Fruit fly (Drosophila melanogaster) whole organism, embryonic: ENCODE measurements around the gene CG31019.
A peak's percentile ranks its signal among the peaks of the same experiment; 100 is the strongest.

Source experiments
- Atf3 ChIP-seq: fragments of 200-800 bp; sonication (Bioruptor generic); optimal IDR thresholded peaks from 3 replicates; lab custom pipeline; 2016; ENCODE audit warnings: missing biosample characterization, missing genetic modification characterization
- CG10959 ChIP-seq: fragments of 200-800 bp; sonication (Bioruptor generic); IDR thresholded peaks from 2 replicates; pipeline ENCODE4 v1.3.6; 2022; ENCODE audit warnings: missing biosample characterization, missing genetic modification characterization
- CG11398 ChIP-seq: fragments of 200-800 bp; sonication (Bioruptor generic); optimal IDR thresholded peaks from 2 replicates; lab custom pipeline; 2016; ENCODE audit warnings: missing biosample characterization, missing genetic modification characterization
- CG13894 ChIP-seq: fragments of 200-800 bp; sonication (Bioruptor generic); optimal IDR thresholded peaks from 3 replicates; lab custom pipeline; 2018; ENCODE audit warnings: missing biosample characterization, mild to moderate bottlenecking, missing genetic modification characterization, moderate library complexity
- CG14050 ChIP-seq: fragments of 200-800 bp; sonication (Bioruptor generic); IDR thresholded peaks from 3 replicates; pipeline ENCODE4 v1.3.6; 2022; ENCODE audit warnings: missing biosample characterization, missing genetic modification characterization
- CG15601 ChIP-seq: fragments of 200-800 bp; sonication (Bioruptor generic); optimal IDR thresholded peaks from 3 replicates; lab custom pipeline; 2019; ENCODE audit warnings: missing biosample characterization, mild to moderate bottlenecking, missing genetic modification characterization, moderate library complexity
- CG1603 ChIP-seq: fragments of 200-800 bp; sonication (Bioruptor generic); optimal IDR thresholded peaks from 2 replicates; lab custom pipeline; 2019; ENCODE audit warnings: missing biosample characterization, mild to moderate bottlenecking, missing genetic modification characterization, moderate library complexity
- CG17359 ChIP-seq: fragments of 200-800 bp; sonication (Bioruptor generic); optimal IDR thresholded peaks from 3 replicates; lab custom pipeline; 2018; ENCODE audit warnings: missing biosample characterization, mild to moderate bottlenecking, missing genetic modification characterization, moderate library complexity
- CG1832 ChIP-seq: fragments of 200-800 bp; sonication (Bioruptor generic); optimal IDR thresholded peaks from 2 replicates; lab custom pipeline; 2017; ENCODE audit warnings: missing biosample characterization, mild to moderate bottlenecking, missing genetic modification characterization, inconsistent platforms
- CG2199 ChIP-seq: fragments of 200-800 bp; sonication (Bioruptor generic); IDR thresholded peaks from 3 replicates; pipeline ENCODE4 v1.3.6; 2022; ENCODE audit warnings: missing biosample characterization, missing genetic modification characterization
- CG32772 ChIP-seq: fragments of 200-800 bp; sonication (Bioruptor generic); IDR thresholded peaks from 2 replicates; pipeline ENCODE4 v1.3.6; 2022; ENCODE audit warnings: missing biosample characterization, missing genetic modification characterization
- CG34224 ChIP-seq: fragments of 200-800 bp; sonication (Bioruptor generic); IDR thresholded peaks from 3 replicates; pipeline ENCODE4 v1.3.6; 2022; ENCODE audit warnings: missing biosample characterization, missing genetic modification characterization; ENCODE audit not compliant: partially characterized antibody
- CG34422 ChIP-seq: fragments of 200-800 bp; sonication (Bioruptor generic); IDR thresholded peaks from 3 replicates; pipeline ENCODE4 v1.3.6; 2022; ENCODE audit warnings: missing biosample characterization, missing genetic modification characterization
- CG4282 ChIP-seq: fragments of 200-800 bp; sonication (Bioruptor generic); optimal IDR thresholded peaks from 2 replicates; lab custom pipeline; 2016; ENCODE audit warnings: missing biosample characterization, missing genetic modification characterization
- CG5180 ChIP-seq: fragments of 200-800 bp; sonication (Bioruptor generic); optimal IDR thresholded peaks from 3 replicates; lab custom pipeline; 2017; ENCODE audit warnings: missing biosample characterization, missing genetic modification characterization, mild to moderate bottlenecking, moderate library complexity, missing genetic modification reagents
- CG6175 ChIP-seq: fragments of 200-800 bp; sonication (Bioruptor generic); IDR thresholded peaks from 3 replicates; pipeline ENCODE4 v1.3.6; 2022; ENCODE audit warnings: missing biosample characterization, missing genetic modification characterization
- CG6791 ChIP-seq: fragments of 200-800 bp; sonication (Bioruptor generic); IDR thresholded peaks from 3 replicates; pipeline ENCODE4 v1.3.6; 2022; ENCODE audit warnings: missing biosample characterization, missing genetic modification characterization; ENCODE audit not compliant: partially characterized antibody
- CG9727 ChIP-seq: fragments of 200-800 bp; sonication (Bioruptor generic); optimal IDR thresholded peaks from 3 replicates; lab custom pipeline; 2017; ENCODE audit warnings: missing biosample characterization, mild to moderate bottlenecking, missing genetic modification characterization
- D19B ChIP-seq: fragments of 200-800 bp; sonication (Bioruptor generic); optimal IDR thresholded peaks from 2 replicates; lab custom pipeline; 2017; ENCODE audit warnings: missing biosample characterization, mild to moderate bottlenecking, missing genetic modification characterization
- Deaf1 ChIP-seq: fragments of 200-800 bp; optimal IDR thresholded peaks from 3 replicates; lab custom pipeline; 2019; ENCODE audit warnings: missing biosample characterization, mild to moderate bottlenecking, missing genetic modification characterization, moderate library complexity
- E2f1 ChIP-seq: fragments of 200-800 bp; sonication (Bioruptor generic); IDR thresholded peaks from 2 replicates; pipeline ENCODE4 v1.3.6; 2022; ENCODE audit warnings: missing biosample characterization, missing genetic modification characterization
- HLHmδ ChIP-seq: fragments of 200-800 bp; sonication (Bioruptor generic); optimal IDR thresholded peaks from 2 replicates; lab custom pipeline; 2018; ENCODE audit warnings: missing biosample characterization, mild to moderate bottlenecking, missing genetic modification characterization, moderate library complexity
- Lhr ChIP-seq: fragments of 200-800 bp; sonication (Bioruptor generic); optimal IDR thresholded peaks from 3 replicates; lab custom pipeline; 2017; ENCODE audit warnings: mild to moderate bottlenecking, missing biosample characterization, missing genetic modification reagents, missing genetic modification characterization
- Mad ChIP-seq: fragments of 200-800 bp; sonication (Bioruptor generic); optimal IDR thresholded peaks from 2 replicates; lab custom pipeline; 2016; ENCODE audit warnings: missing biosample characterization, missing genetic modification characterization
- Max ChIP-seq: fragments of 200-800 bp; sonication (Bioruptor generic); optimal IDR thresholded peaks from 2 replicates; lab custom pipeline; 2016; ENCODE audit warnings: missing biosample characterization, mild to moderate bottlenecking, missing genetic modification characterization
- Mes4 ChIP-seq: fragments of 200-800 bp; sonication (Bioruptor generic); optimal IDR thresholded peaks from 2 replicates; lab custom pipeline; 2016; ENCODE audit warnings: missing biosample characterization, missing genetic modification characterization
- NFAT ChIP-seq: fragments of 200-800 bp; sonication (Bioruptor generic); IDR thresholded peaks from 2 replicates; pipeline ENCODE4 v1.3.6; 2022; ENCODE audit warnings: missing biosample characterization, missing genetic modification characterization
- Pdp1 ChIP-seq, 2 experiments: fragments of 200-800 bp; sonication (Bioruptor generic); optimal IDR thresholded peaks; 3 replicates each; lab custom pipeline; 2016; ENCODE audit warnings: missing biosample characterization in 2 of 2, missing genetic modification characterization in 2 of 2, mild to moderate bottlenecking in 1 of 2, moderate library complexity in 1 of 2
- Rfx ChIP-seq: fragments of 200-800 bp; sonication (Bioruptor generic); IDR thresholded peaks from 2 replicates; pipeline ENCODE4 v1.3.6; 2022; ENCODE audit warnings: missing biosample characterization, missing genetic modification characterization
- ara ChIP-seq: fragments of 200-800 bp; sonication (Bioruptor generic); IDR thresholded peaks from 2 replicates; pipeline ENCODE4 v1.3.6; 2022; ENCODE audit warnings: missing biosample characterization, missing genetic modification characterization
- ato ChIP-seq: fragments of 200-800 bp; sonication (Bioruptor generic); IDR thresholded peaks from 2 replicates; pipeline ENCODE4 v1.3.6; 2022; ENCODE audit warnings: missing biosample characterization, missing genetic modification characterization; ENCODE audit not compliant: partially characterized antibody
- bab2 ChIP-seq: fragments of 200-800 bp; sonication (Bioruptor generic); optimal IDR thresholded peaks from 2 replicates; lab custom pipeline; 2016; ENCODE audit warnings: missing biosample characterization, missing genetic modification characterization
- crp ChIP-seq, 2 experiments: fragments of 200-800 bp; sonication (Bioruptor generic); optimal IDR thresholded peaks; 2 replicates in 1 of 2; 3 replicates in 1 of 2; lab custom pipeline; 2017; ENCODE audit warnings: missing biosample characterization in 2 of 2, missing genetic modification characterization in 2 of 2, mild to moderate bottlenecking in 1 of 2, moderate library complexity in 1 of 2
- cwo ChIP-seq: fragments of 200-800 bp; sonication (Bioruptor generic); optimal IDR thresholded peaks from 3 replicates; lab custom pipeline; 2017; ENCODE audit warnings: missing biosample characterization, missing genetic modification characterization, mild to moderate bottlenecking, moderate library complexity, missing genetic modification reagents
- dm ChIP-seq: fragments of 200-800 bp; sonication (Bioruptor generic); optimal IDR thresholded peaks from 3 replicates; lab custom pipeline; 2016; ENCODE audit warnings: missing biosample characterization, missing genetic modification characterization
- dmrt11E ChIP-seq: fragments of 200-800 bp; sonication (Bioruptor generic); optimal IDR thresholded peaks from 3 replicates; lab custom pipeline; 2018; ENCODE audit warnings: missing biosample characterization, mild to moderate bottlenecking, missing genetic modification characterization, moderate library complexity
- grn ChIP-seq: fragments of 200-800 bp; sonication (Bioruptor generic); optimal IDR thresholded peaks from 3 replicates; lab custom pipeline; 2017; ENCODE audit warnings: missing biosample characterization, missing genetic modification characterization
- hth ChIP-seq: fragments of >200 bp; optimal IDR thresholded peaks from 2 replicates; lab custom pipeline; 2017; ENCODE audit warnings: inconsistent platforms
- lab ChIP-seq: fragments of 200-800 bp; sonication (Bioruptor generic); optimal IDR thresholded peaks from 3 replicates; lab custom pipeline; 2017; ENCODE audit warnings: missing biosample characterization, missing genetic modification characterization, mild to moderate bottlenecking, moderate library complexity, missing genetic modification reagents
- mld ChIP-seq: fragments of 200-800 bp; sonication (Bioruptor generic); IDR thresholded peaks from 3 replicates; pipeline ENCODE4 v1.3.6; 2022; ENCODE audit warnings: missing biosample characterization, missing genetic modification characterization; ENCODE audit not compliant: partially characterized antibody
- nom ChIP-seq: fragments of 200-800 bp; sonication (Bioruptor generic); optimal IDR thresholded peaks from 2 replicates; lab custom pipeline; 2017; ENCODE audit warnings: missing biosample characterization, missing genetic modification characterization, mild to moderate bottlenecking, moderate library complexity, missing genetic modification reagents
- pita ChIP-seq: fragments of 200-800 bp; sonication (Bioruptor generic); optimal IDR thresholded peaks from 2 replicates; lab custom pipeline; 2017; ENCODE audit warnings: missing biosample characterization, mild to moderate bottlenecking, missing genetic modification characterization
- pnt ChIP-seq: fragments of 200-800 bp; sonication (Bioruptor generic); optimal IDR thresholded peaks from 3 replicates; lab custom pipeline; 2016; ENCODE audit warnings: missing biosample characterization, missing genetic modification characterization
- scrt ChIP-seq: fragments of 200-800 bp; sonication (Bioruptor generic); optimal IDR thresholded peaks from 2 replicates; lab custom pipeline; 2018; ENCODE audit warnings: missing biosample characterization, mild to moderate bottlenecking, missing genetic modification characterization, moderate library complexity
- sens-2 ChIP-seq: fragments of 200-800 bp; sonication (Bioruptor generic); IDR thresholded peaks from 2 replicates; pipeline ENCODE4 v1.3.6; 2022; ENCODE audit warnings: missing biosample characterization, missing genetic modification characterization
- sqz ChIP-seq: fragments of 200-800 bp; sonication (Bioruptor generic); optimal IDR thresholded peaks from 3 replicates; lab custom pipeline; 2018; ENCODE audit warnings: missing biosample characterization, mild to moderate bottlenecking, missing genetic modification characterization
- tna ChIP-seq: fragments of 200-800 bp; sonication (Bioruptor generic); IDR thresholded peaks from 2 replicates; pipeline ENCODE4 v1.3.6; 2022; ENCODE audit warnings: missing biosample characterization, missing genetic modification characterization; ENCODE audit not compliant: partially characterized antibody
- yki ChIP-seq: fragments of >200 bp; optimal IDR thresholded peaks from 3 replicates; lab custom pipeline; 2018

The CG31019 gene

DNA sequence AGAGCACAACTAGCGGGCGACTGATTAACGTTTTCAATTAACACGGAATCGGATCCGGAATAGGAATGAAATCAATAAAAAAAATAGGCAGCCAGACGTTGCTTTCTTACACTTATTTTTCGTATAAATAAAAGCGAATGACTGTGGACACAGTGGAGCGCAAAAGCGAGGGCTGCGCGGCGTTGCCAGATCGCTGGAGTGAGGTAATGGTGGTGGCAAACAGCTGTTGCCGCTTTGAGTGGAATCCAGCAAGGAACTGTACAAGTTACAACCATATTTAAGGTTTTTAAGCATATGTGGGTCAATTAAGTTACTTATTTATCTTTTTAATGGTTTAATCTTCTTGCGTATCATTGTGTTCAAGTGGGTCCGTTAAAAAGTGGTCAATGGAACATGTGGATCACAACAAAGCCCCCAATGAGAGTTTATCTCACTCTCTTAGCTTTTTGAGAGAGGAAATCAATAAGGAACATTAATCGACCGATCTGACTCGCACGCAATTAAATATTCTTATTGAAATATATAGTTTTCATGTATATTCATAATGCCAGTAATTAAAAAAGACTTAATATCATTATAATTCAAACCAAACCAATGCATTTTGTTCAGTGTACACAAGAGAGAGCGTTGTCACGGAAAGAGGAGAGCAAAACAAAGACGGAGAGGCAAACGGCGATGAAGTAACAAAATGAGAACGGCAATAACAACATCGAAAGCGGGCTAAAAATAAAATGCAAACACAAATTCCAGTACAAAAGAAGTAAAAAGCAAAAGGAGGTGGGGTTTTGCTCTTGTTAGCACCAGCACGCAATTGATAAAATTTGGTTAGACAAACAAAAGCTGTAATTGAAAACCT lies 3.6 kb downstream of the CG31019 start (continued):
- peak; percentile 6 to 85 for TF ChIP-seq crp (GFP tag; optimal IDR thresholded peaks at IDR 0.05; lab: Kevin White, UChicago)
- TF ChIP-seq CG5180 (GFP tag; lab: Kevin White, UChicago), result peak; percentile 70
- peak; percentile 90 for TF ChIP-seq cwo (GFP tag; lab: Kevin White, UChicago)
- TF ChIP-seq CG4282 (GFP tag; lab: Kevin White, UChicago), result peak; percentile 54
- peak; percentile 94 for TF ChIP-seq E2f1 (GFP tag; lab: Robert Waterston, UW)
- peak; percentile 54 for TF ChIP-seq Lhr
- TF ChIP-seq CG32772 (GFP tag; lab: Robert Waterston, UW), result peak; percentile 92
- no peak for TF ChIP-seq HLHmδ
- peak; percentile 89 to 92 for TF ChIP-seq Pdp1 (GFP tag; optimal IDR thresholded peaks at IDR 0.05; lab: Kevin White, UChicago)
- peak; percentile 91 for TF ChIP-seq Max (GFP tag; lab: Kevin White, UChicago)
- peak; percentile 67 for TF ChIP-seq CG11398 (GFP tag; lab: Kevin White, UChicago)
- no peak; the same call in 2 of the 3 replicates for TF ChIP-seq CG34224 (GFP tag; lab: Robert Waterston, UW)
- peak; percentile 95 for TF ChIP-seq NFAT (GFP tag; lab: Robert Waterston, UW)
- peak; percentile 86 for TF ChIP-seq Mes4 (GFP tag; lab: Kevin White, UChicago)
- TF ChIP-seq CG1832, result no peak
- peak; percentile 76 for TF ChIP-seq dm (GFP tag; lab: Kevin White, UChicago)
- peak; percentile 96 for TF ChIP-seq CG34422 (GFP tag; lab: Robert Waterston, UW)
- peak; percentile 67 for TF ChIP-seq Deaf1 (tag; lab: Kevin White, UChicago)
- no peak for TF ChIP-seq pita (GFP tag; lab: Kevin White, UChicago)
- peak; percentile 93 for TF ChIP-seq CG17359 (tag; lab: Kevin White, UChicago)
- TF ChIP-seq Mad, result peak; percentile 88
- peak; percentile 90 for TF ChIP-seq CG1603 (tag; lab: Kevin White, UChicago)
- TF ChIP-seq Rfx (GFP tag; lab: Robert Waterston, UW), result peak; percentile 95
- peak; percentile 86 for TF ChIP-seq scrt (GFP tag; lab: Kevin White, UChicago)
- TF ChIP-seq hth, result no peak
- TF ChIP-seq sqz (GFP tag; lab: Kevin White, UChicago), result peak; percentile 44
- TF ChIP-seq CG13894, result peak; percentile 78
- peak; percentile 51 for TF ChIP-seq nom (GFP tag; lab: Kevin White, UChicago)
- TF ChIP-seq lab (GFP tag; lab: Kevin White, UChicago), result peak; percentile 94
- no peak for TF ChIP-seq mld (GFP tag; lab: Robert Waterston, UW)
- TF ChIP-seq dmrt11E (tag; lab: Kevin White, UChicago), result peak; percentile 79
- TF ChIP-seq CG14050 (GFP tag; lab: Robert Waterston, UW), result peak; percentile 93
- peak; percentile 92 for TF ChIP-seq CG9727 (GFP tag; lab: Kevin White, UChicago)
- TF ChIP-seq ara (GFP tag; lab: Robert Waterston, UW), result peak; percentile 93
- TF ChIP-seq tna (GFP tag; lab: Robert Waterston, UW), result no peak
- no peak for TF ChIP-seq yki (lab: Kevin White, UChicago)
- TF ChIP-seq CG15601 (tag; lab: Kevin White, UChicago), result peak; percentile 82
- TF ChIP-seq CG6175, result peak; percentile 86
- TF ChIP-seq Atf3 (GFP tag; lab: Kevin White, UChicago), result peak; percentile 85
- peak; percentile 83; the same call in 1 of the 3 replicates for TF ChIP-seq CG2199
- TF ChIP-seq grn (GFP tag; lab: Kevin White, UChicago), result peak; percentile 21
- TF ChIP-seq ato (GFP tag; lab: Robert Waterston, UW), result no peak
- peak; percentile 72 for TF ChIP-seq D19B
- peak; percentile 91 for TF ChIP-seq sens-2 (GFP tag; lab: Robert Waterston, UW)
- peak; percentile 81 for TF ChIP-seq CG10959
- TF ChIP-seq bab2 (GFP tag; lab: Kevin White, UChicago), result peak; percentile 58
- peak; percentile 69 for TF ChIP-seq pnt (GFP tag; lab: Kevin White, UChicago)
- peak; percentile 38; the same call in 1 of the 3 replicates for TF ChIP-seq CG6791 (GFP tag; lab: Robert Waterston, UW)
